Fruit fly (Drosophila melanogaster) S2 (cell line): ENCODE measurements around the gene CG34451.

Experiments
- CG8478 ChIP-seq: fragments of >200 bp; optimal IDR thresholded peaks from 2 replicates; lab custom pipeline; 2018
- CTCF ChIP-seq, 2 experiments: fragments of >200 bp; optimal IDR thresholded peaks; 2 replicates each; lab custom pipeline; 2018

dm6 chr3L:15661567-15661966 lies 30.3 kb downstream of the CG34451 start, which contains the start of gene CG43082:
- no peak for TF ChIP-seq CG8478
- TF ChIP-seq CTCF (optimal IDR thresholded peaks at IDR 0.05; lab: Kevin White, UChicago): no peak
